Fruit fly (Drosophila melanogaster): ENCODE results near the gene CG42680.

Gene CG42680

DNA sequence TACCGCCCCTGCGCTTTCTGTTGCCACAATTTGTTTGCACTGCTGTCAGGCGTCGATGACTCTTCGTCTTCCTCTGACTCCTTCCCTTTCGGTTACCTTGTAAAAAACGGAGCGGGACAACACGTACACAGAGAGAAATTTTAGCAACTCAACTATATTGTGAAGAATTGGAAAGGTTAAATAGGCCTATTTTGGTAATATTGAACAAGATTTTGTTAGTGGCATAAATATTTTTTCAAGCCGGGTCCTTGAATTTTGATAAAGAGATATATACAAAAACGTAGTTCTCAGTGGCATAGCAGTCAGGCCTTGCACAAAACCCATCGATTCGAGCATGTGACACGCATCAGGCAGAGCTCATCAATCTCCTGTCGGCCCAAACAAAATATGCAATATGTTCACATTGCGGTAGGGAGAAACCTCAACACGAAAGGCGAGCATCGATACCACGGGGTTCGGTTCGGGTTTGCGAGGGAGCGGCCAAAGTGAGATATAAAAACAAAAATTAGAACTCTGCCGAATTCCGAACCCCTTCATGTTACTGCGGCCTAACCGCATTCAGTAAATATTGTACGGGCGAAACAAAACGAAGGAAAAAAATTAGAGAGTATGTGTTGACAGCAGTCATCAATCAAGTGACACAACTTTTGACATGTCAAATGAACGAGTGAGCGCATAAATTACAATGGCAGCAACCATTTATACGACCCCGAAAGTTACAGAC is 34.0 kb downstream of the CG42680 start (continued):
- peak; percentile 57 for TF ChIP-seq gt (GFP tag; IDR thresholded peaks at IDR 0.05)
- peak; percentile 36 for TF ChIP-seq CG4854 (GFP tag; optimal IDR thresholded peaks at IDR 0.05)
- peak; percentile 74 for TF ChIP-seq chn (GFP tag; optimal IDR thresholded peaks at IDR 0.05)
- TF ChIP-seq CG18599 (GFP tag; optimal IDR thresholded peaks at IDR 0.05), result peak; percentile 67
- peak; percentile 46; the same call in 1 of the 2 replicates for TF ChIP-seq Nf-YA (GFP tag; IDR thresholded peaks at IDR 0.05)
- TF ChIP-seq CG3726 (GFP tag; IDR thresholded peaks at IDR 0.05), result 0 out of 3 replicates have a peak, but pooled peaks have one; percentile 40
- TF ChIP-seq CG15514 (GFP tag; optimal IDR thresholded peaks at IDR 0.05), result no peak
- peak; percentile 69 for TF ChIP-seq peb (GFP tag; IDR thresholded peaks at IDR 0.05)
- peak; percentile 66 for TF ChIP-seq Hsf (GFP tag; optimal IDR thresholded peaks at IDR 0.05)
- peak; percentile 82 for TF ChIP-seq vvl (GFP tag; IDR thresholded peaks at IDR 0.05)
- peak; percentile 60 for TF ChIP-seq Lhr (GFP tag; optimal IDR thresholded peaks at IDR 0.05)
- TF ChIP-seq ems (GFP tag; optimal IDR thresholded peaks at IDR 0.05), result peak; percentile 29
- peak in 1 of 3 experiments; percentile 81 for TF ChIP-seq Stat92E (GFP tag; optimal IDR thresholded peaks at IDR 0.05)
- peak; percentile 35 for TF ChIP-seq CG15011 (GFP tag; optimal IDR thresholded peaks at IDR 0.05)
- TF ChIP-seq z (GFP tag; IDR thresholded peaks at IDR 0.05), result 0 out of 3 replicates have a peak, but pooled peaks have one; percentile 51
- no peak for TF ChIP-seq vfl (GFP tag; optimal IDR thresholded peaks at IDR 0.05)
- no peak for TF ChIP-seq hbn (GFP tag; IDR thresholded peaks at IDR 0.05; ENCODE audit: partially characterized antibody)
- no peak for TF ChIP-seq GATAe (GFP tag; conservative IDR thresholded peaks at IDR 0.05)
- no peak for TF ChIP-seq hb (GFP tag; IDR thresholded peaks at IDR 0.05; ENCODE audit: partially characterized antibody)
- TF ChIP-seq Atf3 (GFP tag; optimal IDR thresholded peaks at IDR 0.05), result peak; percentile 54
- TF ChIP-seq Mrtf (GFP tag; IDR thresholded peaks at IDR 0.05), result 0 out of 3 replicates have a peak, but pooled peaks have one; percentile 41
- no peak for TF ChIP-seq sc (optimal IDR thresholded peaks at IDR 0.05)
- TF ChIP-seq sc (GFP tag; optimal IDR thresholded peaks at IDR 0.05), result peak; percentile 37
- TF ChIP-seq ham (GFP tag; IDR thresholded peaks at IDR 0.05), result 0 out of 2 replicates have a peak, but pooled peaks have one; percentile 18
- peak; percentile 81 for TF ChIP-seq CG30431 (GFP tag; optimal IDR thresholded peaks at IDR 0.05)
- no peak; the same call in 2 of the 3 replicates for TF ChIP-seq B-H1 (GFP tag; IDR thresholded peaks at IDR 0.05)
- peak; percentile 82 for TF ChIP-seq gsb-n (tag; optimal IDR thresholded peaks at IDR 0.05)
- TF ChIP-seq MTF-1 (GFP tag; optimal IDR thresholded peaks at IDR 0.05; ENCODE audit: borderline replicate concordance), result peak; percentile 66
- no peak for TF ChIP-seq CG3065 (GFP tag; optimal IDR thresholded peaks at IDR 0.05)
- TF ChIP-seq Sry-β (GFP tag; optimal IDR thresholded peaks at IDR 0.05), result peak; percentile 9
- TF ChIP-seq Doc3 (GFP tag; IDR thresholded peaks at IDR 0.05; ENCODE audit: partially characterized antibody), result no peak
- peak; percentile 75 for TF ChIP-seq CG1233 (GFP tag; optimal IDR thresholded peaks at IDR 0.05)
- peak; percentile 45 to 62 for TF ChIP-seq eve (GFP tag; optimal IDR thresholded peaks at IDR 0.05)
- peak; percentile 46 for TF ChIP-seq CG31388 (GFP tag; optimal IDR thresholded peaks at IDR 0.05)
- TF ChIP-seq ab (GFP tag; optimal IDR thresholded peaks at IDR 0.05), result no peak
- peak; percentile 34 for TF ChIP-seq Nf-YB (GFP tag; optimal IDR thresholded peaks at IDR 0.05)
- peak; percentile 49 for TF ChIP-seq Hr51 (GFP tag; optimal IDR thresholded peaks at IDR 0.05)
- TF ChIP-seq D19B (GFP tag; optimal IDR thresholded peaks at IDR 0.05), result no peak
- peak; percentile 67 for TF ChIP-seq ac (GFP tag; optimal IDR thresholded peaks at IDR 0.05)
- TF ChIP-seq sr (GFP tag; IDR thresholded peaks at IDR 0.05), result no peak
- TF ChIP-seq tll (GFP tag; optimal IDR thresholded peaks at IDR 0.05), result peak in 1 of 2 experiments; percentile 41
- peak; percentile 55 for TF ChIP-seq CG8359 (GFP tag; optimal IDR thresholded peaks at IDR 0.05; ENCODE audit: borderline replicate concordance)
- TF ChIP-seq Fer2 (tag; optimal IDR thresholded peaks at IDR 0.05), result no peak
- TF ChIP-seq dimm (GFP tag; IDR thresholded peaks at IDR 0.05), result no peak
- TF ChIP-seq CG30403 (GFP tag; optimal IDR thresholded peaks at IDR 0.05), result peak; percentile 69
- TF ChIP-seq Bdp1 (GFP tag; optimal IDR thresholded peaks at IDR 0.05), result peak; percentile 42
- TF ChIP-seq schlank (tag; optimal IDR thresholded peaks at IDR 0.05), result no peak
- peak; percentile 12 for TF ChIP-seq CG18011 (GFP tag; optimal IDR thresholded peaks at IDR 0.05)
